Worm (Caenorhabditis elegans) whole organism, young adult: ENCODE results near the gene F41H8.2.

Experiments
- B0035.1 ChIP-seq: sonication (generic microtip); optimal IDR thresholded peaks from 2 replicates; lab custom pipeline; 2016; ENCODE audit warnings: missing genetic modification characterization, mild to moderate bottlenecking, missing compliant biosample characterization, missing genotype, missing genetic modification reagents
- C06A6.2 ChIP-seq: fragments of 200-800 bp; sonication (Bioruptor generic); conservative IDR thresholded peaks from 2 replicates; pipeline ENCODE4 v1.3.6; 2022; ENCODE audit warnings: missing genetic modification characterization, missing compliant biosample characterization
- C17E4.6 ChIP-seq: fragments of 200-800 bp; sonication (Bioruptor generic); IDR thresholded peaks from 2 replicates; pipeline ENCODE4 v1.3.6; 2022; ENCODE audit warnings: missing genetic modification reagents, missing genetic modification characterization, missing compliant biosample characterization
- D2030.7 ChIP-seq: fragments of 200-800 bp; sonication (Bioruptor generic); IDR thresholded peaks from 2 replicates; pipeline ENCODE4 v1.3.6; 2022; ENCODE audit warnings: missing genetic modification reagents, missing genetic modification characterization, missing compliant biosample characterization
- F22D6.2 ChIP-seq: sonication (generic microtip); optimal IDR thresholded peaks from 2 replicates; lab custom pipeline; 2016; ENCODE audit warnings: mild to moderate bottlenecking, missing genetic modification characterization, missing compliant biosample characterization
- F39B2.1 ChIP-seq: fragments of 200-800 bp; sonication (Bioruptor generic); IDR thresholded peaks from 2 replicates; pipeline ENCODE4 v1.3.6; 2022; ENCODE audit warnings: missing genetic modification reagents, missing genetic modification characterization, missing compliant biosample characterization
- K11D2.4 ChIP-seq: fragments of 200-800 bp; sonication (Bioruptor generic); IDR thresholded peaks from 2 replicates; pipeline ENCODE4 v1.3.6; 2022; ENCODE audit warnings: missing genetic modification reagents, missing genetic modification characterization, missing compliant biosample characterization
- K12H6.12 ChIP-seq: fragments of 200-800 bp; sonication (Bioruptor generic); optimal IDR thresholded peaks from 2 replicates; lab custom pipeline; 2018; ENCODE audit warnings: mild to moderate bottlenecking, missing genetic modification characterization, missing compliant biosample characterization
- T07F8.4 ChIP-seq: sonication (generic microtip); optimal IDR thresholded peaks from 2 replicates; lab custom pipeline; 2016; ENCODE audit warnings: mild to moderate bottlenecking, missing genetic modification characterization, moderate library complexity, missing compliant biosample characterization
- Y67H2A.10 ChIP-seq: fragments of 200-800 bp; sonication (Bioruptor generic); conservative IDR thresholded peaks from 2 replicates; pipeline ENCODE4 v1.3.6; 2022; ENCODE audit warnings: missing genetic modification reagents, missing genetic modification characterization, missing compliant biosample characterization
- Y79H2A.3 ChIP-seq: fragments of 200-800 bp; sonication (Bioruptor generic); conservative IDR thresholded peaks from 2 replicates; pipeline ENCODE4 v1.3.6; 2022; ENCODE audit warnings: missing genetic modification reagents, missing genetic modification characterization, missing compliant biosample characterization
- Y95B8A.8 ChIP-seq: fragments of 200-800 bp; sonication (Bioruptor generic); IDR thresholded peaks from 2 replicates; pipeline ENCODE4 v1.3.6; 2022; ENCODE audit warnings: missing genetic modification reagents, missing genetic modification characterization, missing compliant biosample characterization
- ZK185.1 ChIP-seq: sonication (generic microtip); optimal IDR thresholded peaks from 2 replicates; lab custom pipeline; 2016; ENCODE audit warnings: mild to moderate bottlenecking, missing genetic modification characterization, missing compliant biosample characterization; ENCODE audit not compliant: poor library complexity, severe bottlenecking
- akir-1 ChIP-seq: fragments of 200-800 bp; sonication (Bioruptor generic); optimal IDR thresholded peaks from 2 replicates; lab custom pipeline; 2018; ENCODE audit warnings: mild to moderate bottlenecking, missing genetic modification characterization, moderate library complexity, missing compliant biosample characterization
- ama-1 ChIP-seq, 3 experiments: fragments of 150-350 bp in 1 of 3; sonication (generic microtip) in 2 of 3; optimal IDR thresholded peaks; 2 replicates each; lab custom pipeline; 2014 to 2018; ENCODE audit warnings: missing biosample characterization in 2 of 3, missing genetic modification characterization in 2 of 3, missing genetic modification reagents in 2 of 3
- ccch-3 ChIP-seq: fragments of 200-800 bp; sonication (Bioruptor generic); optimal IDR thresholded peaks from 2 replicates; lab custom pipeline; 2018; ENCODE audit warnings: mild to moderate bottlenecking, missing genetic modification characterization, missing compliant biosample characterization
- ceh-79 ChIP-seq: sonication (generic microtip); optimal IDR thresholded peaks from 2 replicates; lab custom pipeline; 2017; ENCODE audit warnings: mild to moderate bottlenecking, missing genetic modification characterization, missing compliant biosample characterization
- ekl-4 ChIP-seq: fragments of 200-800 bp; sonication (Bioruptor generic); IDR thresholded peaks from 2 replicates; pipeline ENCODE4 v1.3.6; 2022; ENCODE audit warnings: missing genetic modification reagents, missing genetic modification characterization, missing compliant biosample characterization
- gei-17 ChIP-seq: fragments of 200-800 bp; sonication (Bioruptor generic); optimal IDR thresholded peaks from 2 replicates; lab custom pipeline; 2018; ENCODE audit warnings: mild to moderate bottlenecking, missing genetic modification characterization, missing compliant biosample characterization
- hmg-1.2 ChIP-seq: fragments of 200-800 bp; sonication (Bioruptor generic); IDR thresholded peaks from 2 replicates; pipeline ENCODE4 v1.3.6; 2022; ENCODE audit warnings: missing genetic modification reagents, missing genetic modification characterization, missing compliant biosample characterization
- hmg-20 ChIP-seq: fragments of 200-800 bp; sonication (Bioruptor generic); IDR thresholded peaks from 2 replicates; pipeline ENCODE4 v1.3.6; 2022; ENCODE audit warnings: missing genetic modification reagents, missing genetic modification characterization, missing compliant biosample characterization
- let-607 ChIP-seq, 2 experiments: fragments of 200-800 bp in 1 of 2; sonication (Bioruptor generic) in 1 of 2; sonication (generic microtip) in 1 of 2; optimal IDR thresholded peaks; 2 replicates each; lab custom pipeline; 2016 to 2018; ENCODE audit warnings: mild to moderate bottlenecking in 2 of 2, missing compliant biosample characterization in 2 of 2, missing genetic modification characterization in 2 of 2, moderate library complexity in 2 of 2, missing genotype in 1 of 2
- lir-1 ChIP-seq: fragments of 200-800 bp; sonication (Bioruptor generic); conservative IDR thresholded peaks from 2 replicates; pipeline ENCODE4 v1.3.6; 2022; ENCODE audit warnings: missing genetic modification reagents, missing genetic modification characterization, missing compliant biosample characterization
- lsl-1 ChIP-seq: fragments of 200-800 bp; sonication (Bioruptor generic); optimal IDR thresholded peaks from 2 replicates; lab custom pipeline; 2018; ENCODE audit warnings: mild to moderate bottlenecking, missing genetic modification characterization, moderate library complexity, missing compliant biosample characterization
- madf-10 ChIP-seq: sonication (generic microtip); optimal IDR thresholded peaks from 2 replicates; lab custom pipeline; 2016; ENCODE audit warnings: mild to moderate bottlenecking, missing genetic modification characterization, missing compliant biosample characterization
- mcd-1 ChIP-seq: fragments of 200-800 bp; sonication (Bioruptor generic); IDR thresholded peaks from 2 replicates; pipeline ENCODE4 v1.3.6; 2022; ENCODE audit warnings: missing genetic modification reagents, missing genetic modification characterization, missing compliant biosample characterization
- mes-4 ChIP-seq: sonication (generic microtip); optimal IDR thresholded peaks from 2 replicates; lab custom pipeline; 2016; ENCODE audit warnings: missing genotype, missing genetic modification characterization, missing compliant biosample characterization
- nfya-2 ChIP-seq: fragments of 200-800 bp; sonication (Bioruptor generic); IDR thresholded peaks from 2 replicates; pipeline ENCODE4 v1.3.6; 2022; ENCODE audit warnings: missing genetic modification reagents, missing genetic modification characterization, missing compliant biosample characterization
- nhr-27 ChIP-seq: fragments of 200-800 bp; sonication (Bioruptor generic); optimal IDR thresholded peaks from 2 replicates; lab custom pipeline; 2018; ENCODE audit warnings: mild to moderate bottlenecking, missing genetic modification characterization, moderate library complexity, missing compliant biosample characterization
- nhr-80 ChIP-seq: sonication (generic microtip); optimal IDR thresholded peaks from 2 replicates; lab custom pipeline; 2016; ENCODE audit warnings: missing genetic modification characterization, missing compliant biosample characterization
- nhr-90 ChIP-seq: sonication (generic microtip); optimal IDR thresholded peaks from 2 replicates; lab custom pipeline; 2016; ENCODE audit warnings: missing genotype, mild to moderate bottlenecking, missing genetic modification characterization, missing compliant biosample characterization
- pbrm-1 ChIP-seq: fragments of 200-800 bp; sonication (Bioruptor generic); IDR thresholded peaks from 2 replicates; pipeline ENCODE4 v1.3.6; 2022; ENCODE audit warnings: missing genetic modification reagents, missing genetic modification characterization, missing compliant biosample characterization
- repo-1 ChIP-seq: sonication (generic microtip); optimal IDR thresholded peaks from 2 replicates; lab custom pipeline; 2017; ENCODE audit warnings: mild to moderate bottlenecking, missing genetic modification characterization, missing compliant biosample characterization
- rpc-1 ChIP-seq, 2 experiments: fragments of 150-350 bp in 1 of 2; sonication (generic microtip) in 1 of 2; optimal IDR thresholded peaks; 2 replicates each; lab custom pipeline; 2014 to 2018; ENCODE audit warnings: missing biosample characterization in 1 of 2, missing genetic modification characterization in 1 of 2, missing genetic modification reagents in 1 of 2, missing genotype in 1 of 2
- snpc-1.3 ChIP-seq: sonication (generic microtip); optimal IDR thresholded peaks from 2 replicates; lab custom pipeline; 2017; ENCODE audit warnings: missing genetic modification characterization, mild to moderate bottlenecking, missing compliant biosample characterization, antibody characterized with exemption, moderate library complexity, missing genotype, missing genetic modification reagents; ENCODE audit not compliant: insufficient read depth
- sptf-2 ChIP-seq: fragments of 200-800 bp; sonication (Bioruptor generic); optimal IDR thresholded peaks from 2 replicates; lab custom pipeline; 2018; ENCODE audit warnings: mild to moderate bottlenecking, missing genetic modification characterization, missing compliant biosample characterization
- unc-62 ChIP-seq: fragments of 150-350 bp; optimal IDR thresholded peaks from 2 replicates; lab custom pipeline; 2014; ENCODE audit warnings: missing biosample characterization, missing genetic modification reagents, missing genetic modification characterization
- zfh-2 ChIP-seq: fragments of 200-800 bp; sonication (Bioruptor generic); conservative IDR thresholded peaks from 2 replicates; pipeline ENCODE4 v1.3.6; 2022; ENCODE audit warnings: missing genetic modification reagents, missing genetic modification characterization, missing compliant biosample characterization
- ztf-25 ChIP-seq: fragments of 200-800 bp; sonication (Bioruptor generic); IDR thresholded peaks from 2 replicates; pipeline ENCODE4 v1.3.6; 2022; ENCODE audit warnings: missing genetic modification reagents, missing genetic modification characterization, missing compliant biosample characterization
- ztf-26 ChIP-seq: sonication (generic microtip); optimal IDR thresholded peaks from 2 replicates; lab custom pipeline; 2017; ENCODE audit warnings: missing genetic modification characterization, missing compliant biosample characterization
- ztf-3 ChIP-seq: fragments of 200-800 bp; sonication (Bioruptor generic); optimal IDR thresholded peaks from 2 replicates; lab custom pipeline; 2018; ENCODE audit warnings: mild to moderate bottlenecking, missing genetic modification characterization, missing compliant biosample characterization

Gene F41H8.2

ce11 chrV:826097-826496 is at the start of gene F41H8.2:
Gene F41H8.2, plus strand, starts transcription at chrV:826397.
- TF ChIP-seq rpc-1 (optimal IDR thresholded peaks at IDR 0.05; lab: Kevin White, UChicago), result no peak
- TF ChIP-seq rpc-1 (tag; optimal IDR thresholded peaks at IDR 0.05; lab: Kevin White, UChicago), result no peak
- no peak for TF ChIP-seq ztf-26
- no peak for TF ChIP-seq ama-1 (optimal IDR thresholded peaks at IDR 0.05; lab: Kevin White, UChicago)
- no peak for TF ChIP-seq ama-1 (GFP tag; optimal IDR thresholded peaks at IDR 0.05; lab: Kevin White, UChicago)
- no peak for TF ChIP-seq nhr-90 (tag; lab: Kevin White, UChicago)

DNA sequence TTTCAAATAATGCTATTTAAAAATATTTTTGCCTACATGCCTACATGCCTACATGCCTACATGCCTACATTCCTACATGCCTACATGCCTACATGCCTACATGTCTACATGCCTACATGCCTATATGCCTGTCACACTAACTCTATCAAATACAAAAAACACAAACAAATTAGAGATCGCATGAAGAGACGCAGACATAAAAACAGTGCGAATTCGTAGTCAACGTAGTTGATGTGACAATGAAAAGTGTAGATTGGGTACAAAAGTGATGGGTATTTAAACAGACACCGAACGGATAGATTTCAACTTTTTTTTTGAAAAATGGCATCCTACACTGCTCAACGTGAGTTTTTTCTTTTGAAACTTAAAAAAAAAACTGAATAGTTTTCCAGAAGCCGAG is 48.9 kb upstream of the F41H8.2 start, which contains the start of gene R09E12.9:
TSS of gene R09E12.9 (plus strand) at position 316 of the 400 bp plus-strand sequence.
- TF ChIP-seq nhr-80 (tag; lab: Kevin White, UChicago) (peak; percentile 3), hmg-1.2 (GFP tag; lab: Robert Waterston, UW) (peak; percentile 52; the same call in 1 of the 2 replicates), unc-62 (GFP tag; lab: Kevin White, UChicago) (no peak)

ce11 chrV:778339-778738 is 47.9 kb upstream of the F41H8.2 start, which contains the start of gene srbc-59:
Gene srbc-59, plus strand, starts transcription at chrV:778639.
- no peak for TF ChIP-seq B0035.1 (tag; lab: Kevin White, UChicago)
- no peak for TF ChIP-seq Y79H2A.3 (GFP tag; lab: Robert Waterston, UW)
- no peak for TF ChIP-seq mes-4 (tag; lab: Kevin White, UChicago)
- no peak for TF ChIP-seq nhr-27 (tag; lab: Kevin White, UChicago)
- no peak for TF ChIP-seq nhr-80 (tag; lab: Kevin White, UChicago)
- TF ChIP-seq ceh-79 (tag; lab: Kevin White, UChicago), result no peak
- TF ChIP-seq nfya-2 (GFP tag; lab: Robert Waterston, UW), result no peak

DNA sequence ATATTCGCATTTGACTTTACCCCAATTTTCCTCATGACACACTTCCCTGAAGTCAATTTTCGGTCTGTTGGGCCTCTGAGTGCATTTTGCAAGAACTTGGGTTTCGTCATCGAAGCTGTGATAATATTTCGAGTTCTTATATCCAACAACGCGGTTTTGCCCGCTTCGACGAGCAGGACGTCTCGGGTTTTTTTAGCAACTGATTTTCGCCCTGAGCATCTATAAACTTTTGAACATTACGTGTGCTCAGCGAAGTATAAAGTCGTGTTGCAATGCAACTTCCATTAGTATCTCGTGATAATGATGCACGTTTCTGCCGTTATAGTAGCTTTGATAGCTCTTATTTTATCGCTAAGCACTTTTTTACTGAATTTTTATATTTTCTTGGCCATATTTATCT is 46.2 kb upstream of the F41H8.2 start, which contains the start of gene srbc-60:
TSS of gene srbc-60 (plus strand) at position 301 of the 400 bp plus-strand sequence.
- TF ChIP-seq ztf-3 (GFP tag; lab: Kevin White, UChicago) (no peak), nhr-90 (tag; lab: Kevin White, UChicago) (no peak), C06A6.2 (GFP tag; lab: Robert Waterston, UW) (no peak), pbrm-1 (no peak), zfh-2 (GFP tag; lab: Robert Waterston, UW) (no peak), ama-1 (optimal IDR thresholded peaks at IDR 0.05; lab: Kevin White, UChicago) (no peak), ama-1 (GFP tag; optimal IDR thresholded peaks at IDR 0.05; lab: Kevin White, UChicago) (no peak), T07F8.4 (no peak), nhr-27 (tag; lab: Kevin White, UChicago) (no peak), D2030.7 (GFP tag; lab: Robert Waterston, UW) (no peak), K11D2.4 (GFP tag; lab: Robert Waterston, UW) (no peak), madf-10 (tag; lab: Kevin White, UChicago) (no peak), akir-1 (no peak), lir-1 (GFP tag; lab: Robert Waterston, UW) (no peak), ZK185.1 (no peak), ekl-4 (GFP tag; lab: Robert Waterston, UW) (no peak), hmg-1.2 (GFP tag; lab: Robert Waterston, UW) (no peak), mcd-1 (GFP tag; lab: Robert Waterston, UW) (no peak), Y95B8A.8 (no peak), hmg-20 (GFP tag; lab: Robert Waterston, UW) (no peak)

ce11 chrV:782432-782831 is 43.8 kb upstream of the F41H8.2 start, which contains the start of gene srab-16:
Gene srab-16, plus strand, starts transcription at chrV:782732.
- TF ChIP-seq repo-1 (tag; lab: Kevin White, UChicago) (no peak), snpc-1.3 (tag; lab: Kevin White, UChicago) (no peak), gei-17 (no peak), ztf-25 (no peak), F39B2.1 (no peak), D2030.7 (GFP tag; lab: Robert Waterston, UW) (no peak), K12H6.12 (tag; lab: Kevin White, UChicago) (no peak), sptf-2 (no peak), C17E4.6 (GFP tag; lab: Robert Waterston, UW) (no peak), let-607 (tag; optimal IDR thresholded peaks at IDR 0.05; lab: Kevin White, UChicago) (no peak), Y67H2A.10 (no peak), ccch-3 (GFP tag; lab: Kevin White, UChicago) (no peak), lsl-1 (no peak), T07F8.4 (no peak), F22D6.2 (tag; lab: Kevin White, UChicago) (no peak)
